Worm (Caenorhabditis elegans) whole organism, midembryonic: Measurements from ENCODE around the gene F02D8.4.

Experiments
- T22C8.4 ChIP-seq: fragments of 200-800 bp; sonication (Bioruptor generic); IDR thresholded peaks from 2 replicates; pipeline ENCODE4 v1.3.6; 2022; ENCODE audit warnings: missing genetic modification characterization, missing compliant biosample characterization
- cog-1 ChIP-seq: sonication (generic microtip); optimal IDR thresholded peaks from 2 replicates; lab custom pipeline; 2016; ENCODE audit warnings: missing genetic modification characterization, missing compliant biosample characterization
- klf-2 ChIP-seq: fragments of 200-800 bp; sonication (Bioruptor generic); conservative IDR thresholded peaks from 2 replicates; pipeline ENCODE4 v1.3.6; 2022; ENCODE audit warnings: missing genetic modification reagents, missing genetic modification characterization, missing compliant biosample characterization
- med-1 ChIP-seq: sonication (generic microtip); optimal IDR thresholded peaks from 2 replicates; lab custom pipeline; 2017; ENCODE audit warnings: missing genetic modification characterization, mild to moderate bottlenecking, missing compliant biosample characterization, antibody characterized with exemption, missing genetic modification reagents; ENCODE audit not compliant: insufficient read depth
- ztf-23 ChIP-seq: fragments of 200-800 bp; sonication (Bioruptor generic); IDR thresholded peaks from 2 replicates; pipeline ENCODE4 v1.3.6; 2022; ENCODE audit warnings: missing genetic modification reagents, missing genetic modification characterization, missing compliant biosample characterization
- ztf-29 ChIP-seq: fragments of 200-800 bp; sonication (Bioruptor generic); IDR thresholded peaks from 2 replicates; pipeline ENCODE4 v1.3.6; 2022; ENCODE audit warnings: missing genetic modification reagents, missing genetic modification characterization, missing compliant biosample characterization

DNA sequence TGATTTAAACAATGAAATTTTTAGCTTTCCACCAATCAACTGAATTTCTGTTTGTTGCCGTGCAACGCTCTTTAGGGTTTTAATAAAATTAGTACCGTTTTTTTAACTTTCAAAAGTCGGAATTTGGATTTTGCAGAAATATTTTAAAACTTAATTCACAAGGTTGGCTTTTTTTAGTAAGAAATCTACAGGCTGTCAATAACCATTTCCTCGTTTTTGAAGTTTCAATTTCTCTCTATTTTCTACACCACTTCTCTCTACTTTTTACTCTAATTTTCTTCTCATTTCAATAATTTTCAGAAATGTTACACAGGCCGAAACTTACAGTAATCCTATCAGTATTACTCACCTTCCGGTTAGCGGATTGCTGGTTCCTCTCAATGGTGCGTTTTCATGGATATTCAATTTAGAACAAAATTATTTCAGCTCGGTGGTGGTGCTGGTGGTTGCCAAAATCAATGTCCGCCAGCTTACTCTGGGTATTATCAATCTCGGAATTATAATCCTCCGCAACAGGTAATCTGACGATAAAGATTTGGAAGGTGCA is 6.4 kb upstream of the F02D8.4 start, which contains the start of the genes grd-12 and F02D8.1:
- TF ChIP-seq ztf-23 (GFP tag; lab: Robert Waterston, UW), result no peak
- TF ChIP-seq T22C8.4, result no peak
- no peak for TF ChIP-seq klf-2 (GFP tag; lab: Robert Waterston, UW)
- TF ChIP-seq med-1 (GFP tag; lab: Kevin White, UChicago), result no peak
- TF ChIP-seq ztf-29 (GFP tag; lab: Robert Waterston, UW), result no peak
- TF ChIP-seq cog-1 (tag; lab: Kevin White, UChicago), result no peak
